Worm (Caenorhabditis elegans) whole organism, young adult: ENCODE measurements around the gene str-94.

Experiments used
- C17E4.6 ChIP-seq: fragments of 200-800 bp; sonication (Bioruptor generic); IDR thresholded peaks from 2 replicates; pipeline ENCODE4 v1.3.6; 2022; ENCODE audit warnings: missing genetic modification reagents, missing genetic modification characterization, missing compliant biosample characterization
- F22D6.2 ChIP-seq: sonication (generic microtip); optimal IDR thresholded peaks from 2 replicates; lab custom pipeline; 2016; ENCODE audit warnings: mild to moderate bottlenecking, missing genetic modification characterization, missing compliant biosample characterization
- F37B4.10 ChIP-seq: fragments of 200-800 bp; sonication (Bioruptor generic); IDR thresholded peaks from 2 replicates; pipeline ENCODE4 v1.3.6; 2022; ENCODE audit warnings: missing genetic modification characterization, missing compliant biosample characterization
- F39B2.1 ChIP-seq: fragments of 200-800 bp; sonication (Bioruptor generic); IDR thresholded peaks from 2 replicates; pipeline ENCODE4 v1.3.6; 2022; ENCODE audit warnings: missing genetic modification reagents, missing genetic modification characterization, missing compliant biosample characterization
- F57A8.1 ChIP-seq: fragments of 200-800 bp; sonication (Bioruptor generic); optimal IDR thresholded peaks from 2 replicates; lab custom pipeline; 2018; ENCODE audit warnings: mild to moderate bottlenecking, missing genetic modification characterization, moderate library complexity, missing compliant biosample characterization
- K12H6.12 ChIP-seq: fragments of 200-800 bp; sonication (Bioruptor generic); optimal IDR thresholded peaks from 2 replicates; lab custom pipeline; 2018; ENCODE audit warnings: mild to moderate bottlenecking, missing genetic modification characterization, missing compliant biosample characterization
- Y53F4B.3 ChIP-seq: fragments of 200-800 bp; sonication (Bioruptor generic); IDR thresholded peaks from 2 replicates; pipeline ENCODE4 v1.3.6; 2022; ENCODE audit warnings: missing genetic modification reagents, missing genetic modification characterization, missing compliant biosample characterization
- athp-1 ChIP-seq: sonication (generic microtip); optimal IDR thresholded peaks from 2 replicates; lab custom pipeline; 2017; ENCODE audit warnings: mild to moderate bottlenecking, missing genetic modification characterization, missing compliant biosample characterization
- ceh-27 ChIP-seq: fragments of 200-800 bp; sonication (Bioruptor generic); optimal IDR thresholded peaks from 2 replicates; lab custom pipeline; 2018; ENCODE audit warnings: mild to moderate bottlenecking, missing genetic modification characterization, moderate library complexity, missing compliant biosample characterization
- ceh-58 ChIP-seq: fragments of 200-800 bp; sonication (Bioruptor generic); IDR thresholded peaks from 2 replicates; pipeline ENCODE4 v1.3.6; 2022; ENCODE audit warnings: missing genetic modification characterization, missing compliant biosample characterization
- efl-1 ChIP-seq: fragments of 150-350 bp; optimal IDR thresholded peaks from 2 replicates; lab custom pipeline; 2014; ENCODE audit warnings: missing biosample characterization, missing genetic modification reagents, missing genetic modification characterization
- fkh-3 ChIP-seq: sonication (generic microtip); optimal IDR thresholded peaks from 2 replicates; lab custom pipeline; 2016; ENCODE audit warnings: mild to moderate bottlenecking, missing genetic modification characterization, missing compliant biosample characterization
- hlh-12 ChIP-seq: sonication (generic microtip); optimal IDR thresholded peaks from 2 replicates; lab custom pipeline; 2016; ENCODE audit warnings: missing genetic modification characterization, missing compliant biosample characterization
- hmg-20 ChIP-seq: fragments of 200-800 bp; sonication (Bioruptor generic); IDR thresholded peaks from 2 replicates; pipeline ENCODE4 v1.3.6; 2022; ENCODE audit warnings: missing genetic modification reagents, missing genetic modification characterization, missing compliant biosample characterization
- hrde-1 ChIP-seq: sonication (generic microtip); optimal IDR thresholded peaks from 2 replicates; lab custom pipeline; 2016; ENCODE audit warnings: missing genetic modification characterization, mild to moderate bottlenecking, missing compliant biosample characterization, moderate library complexity, missing genotype, missing genetic modification reagents, borderline replicate concordance
- lag-1 ChIP-seq: fragments of 200-800 bp; sonication (Bioruptor generic); IDR thresholded peaks from 2 replicates; pipeline ENCODE4 v1.3.6; 2022; ENCODE audit warnings: missing genetic modification reagents, missing genetic modification characterization, missing compliant biosample characterization
- lsy-27 ChIP-seq: sonication (generic microtip); optimal IDR thresholded peaks from 2 replicates; lab custom pipeline; 2017; ENCODE audit warnings: missing genetic modification characterization, mild to moderate bottlenecking, missing compliant biosample characterization, antibody characterized with exemption, missing genotype, borderline replicate concordance; ENCODE audit not compliant: insufficient read depth
- madf-10 ChIP-seq: sonication (generic microtip); optimal IDR thresholded peaks from 2 replicates; lab custom pipeline; 2016; ENCODE audit warnings: mild to moderate bottlenecking, missing genetic modification characterization, missing compliant biosample characterization
- madf-3 ChIP-seq: fragments of 200-800 bp; sonication (Bioruptor generic); IDR thresholded peaks from 2 replicates; pipeline ENCODE4 v1.3.6; 2022; ENCODE audit warnings: missing genetic modification reagents, missing genetic modification characterization, missing compliant biosample characterization
- madf-6 ChIP-seq: fragments of 200-800 bp; sonication (Bioruptor generic); IDR thresholded peaks from 2 replicates; pipeline ENCODE4 v1.3.6; 2022; ENCODE audit warnings: missing genetic modification reagents, missing genetic modification characterization, missing compliant biosample characterization
- nfya-1 ChIP-seq: sonication (generic microtip); optimal IDR thresholded peaks from 2 replicates; lab custom pipeline; 2017; ENCODE audit warnings: antibody characterized with exemption, missing compliant biosample characterization, missing genetic modification characterization, borderline replicate concordance; ENCODE audit not compliant: insufficient read depth
- nhr-27 ChIP-seq: fragments of 200-800 bp; sonication (Bioruptor generic); optimal IDR thresholded peaks from 2 replicates; lab custom pipeline; 2018; ENCODE audit warnings: mild to moderate bottlenecking, missing genetic modification characterization, moderate library complexity, missing compliant biosample characterization
- nhr-80 ChIP-seq: sonication (generic microtip); optimal IDR thresholded peaks from 2 replicates; lab custom pipeline; 2016; ENCODE audit warnings: missing genetic modification characterization, missing compliant biosample characterization
- sea-2 ChIP-seq: fragments of 200-800 bp; sonication (Bioruptor generic); IDR thresholded peaks from 2 replicates; pipeline ENCODE4 v1.3.6; 2022; ENCODE audit warnings: missing genetic modification characterization, missing compliant biosample characterization
- snpc-1.3 ChIP-seq: sonication (generic microtip); optimal IDR thresholded peaks from 2 replicates; lab custom pipeline; 2017; ENCODE audit warnings: missing genetic modification characterization, mild to moderate bottlenecking, missing compliant biosample characterization, antibody characterized with exemption, moderate library complexity, missing genotype, missing genetic modification reagents; ENCODE audit not compliant: insufficient read depth
- somi-1 ChIP-seq: fragments of 200-800 bp; sonication (Bioruptor generic); optimal IDR thresholded peaks from 2 replicates; lab custom pipeline; 2018; ENCODE audit warnings: mild to moderate bottlenecking, missing genetic modification characterization, missing compliant biosample characterization
- xnd-1 ChIP-seq: sonication (generic microtip); optimal IDR thresholded peaks from 2 replicates; lab custom pipeline; 2016; ENCODE audit warnings: missing genotype, missing genetic modification reagents, missing genetic modification characterization, missing compliant biosample characterization
- zfh-2 ChIP-seq: fragments of 200-800 bp; sonication (Bioruptor generic); conservative IDR thresholded peaks from 2 replicates; pipeline ENCODE4 v1.3.6; 2022; ENCODE audit warnings: missing genetic modification reagents, missing genetic modification characterization, missing compliant biosample characterization
- ztf-22 ChIP-seq: fragments of 200-800 bp; sonication (Bioruptor generic); optimal IDR thresholded peaks from 2 replicates; lab custom pipeline; 2018; ENCODE audit warnings: mild to moderate bottlenecking, missing genetic modification characterization, moderate library complexity, missing compliant biosample characterization
- ztf-25 ChIP-seq: fragments of 200-800 bp; sonication (Bioruptor generic); IDR thresholded peaks from 2 replicates; pipeline ENCODE4 v1.3.6; 2022; ENCODE audit warnings: missing genetic modification reagents, missing genetic modification characterization, missing compliant biosample characterization
- ztf-28 ChIP-seq: fragments of 200-800 bp; sonication (Bioruptor generic); IDR thresholded peaks from 2 replicates; pipeline ENCODE4 v1.3.6; 2022; ENCODE audit warnings: missing genetic modification reagents, missing genetic modification characterization, missing compliant biosample characterization

str-94 gene

DNA sequence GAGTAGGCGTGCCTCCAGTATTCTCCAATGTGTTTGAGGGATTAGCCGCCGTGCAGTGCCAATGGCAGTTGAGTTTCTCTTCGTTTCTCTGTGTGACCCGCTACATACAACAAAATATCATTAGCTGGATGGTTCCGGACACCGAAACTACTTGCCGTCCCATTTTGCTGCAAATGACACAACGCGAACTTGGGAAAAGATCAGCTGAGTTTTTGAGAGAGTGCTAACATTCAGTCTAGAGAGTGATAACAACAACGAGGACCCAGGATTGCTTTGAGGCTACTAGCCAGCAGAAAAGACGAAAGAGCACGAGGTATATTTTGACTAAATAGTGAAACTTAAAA lies 29.7 kb downstream of the str-94 start:
- TF ChIP-seq madf-6 (GFP tag; lab: Robert Waterston, UW) (0 out of 2 replicates have a peak, but pooled peaks have one; percentile 21), madf-3 (GFP tag; lab: Robert Waterston, UW) (0 out of 2 replicates have a peak, but pooled peaks have one; percentile 47), lsy-27 (tag; lab: Kevin White, UChicago) (no peak), nhr-27 (tag; lab: Kevin White, UChicago) (no peak), snpc-1.3 (no peak)

- peak; percentile 10 for TF ChIP-seq K12H6.12 (tag; lab: Kevin White, UChicago)
- TF ChIP-seq ceh-27: no peak
- TF ChIP-seq nhr-80 (tag; lab: Kevin White, UChicago): peak; percentile 88
- no peak for TF ChIP-seq nfya-1
- TF ChIP-seq xnd-1 (tag; lab: Kevin White, UChicago): no peak
- TF ChIP-seq somi-1 (GFP tag; lab: Kevin White, UChicago): no peak
- TF ChIP-seq Y53F4B.3 (GFP tag; lab: Robert Waterston, UW): no peak
- TF ChIP-seq ceh-58 (GFP tag; lab: Robert Waterston, UW): no peak
- no peak for TF ChIP-seq ztf-25 (GFP tag; lab: Robert Waterston, UW)
Measured at ce11 chrV:9218655-9219389, 30.3 kb downstream of the str-94 start.

- no peak for TF ChIP-seq athp-1 (tag; lab: Kevin White, UChicago)
- 0 out of 2 replicates have a peak, but pooled peaks have one; percentile 24 for TF ChIP-seq madf-6 (GFP tag; lab: Robert Waterston, UW)
- TF ChIP-seq, all 124 proteins: peak for 1
Measured at ce11 chrV:9218214-9218613, 30.9 kb downstream of the str-94 start.

ce11 chrV:9217158-9217557 lies 31.9 kb downstream of the str-94 start, which contains the start of gene pacs-1:
TSS of gene pacs-1 (minus strand) at chrV:9217258.
- TF ChIP-seq hmg-20 (GFP tag; lab: Robert Waterston, UW) (no peak), hrde-1 (tag; lab: Kevin White, UChicago) (no peak), F39B2.1 (GFP tag; lab: Robert Waterston, UW) (no peak), sea-2 (no peak), F22D6.2 (tag; lab: Kevin White, UChicago) (no peak), ceh-27 (no peak), lag-1 (no peak), madf-10 (tag; lab: Kevin White, UChicago) (no peak), zfh-2 (GFP tag; lab: Robert Waterston, UW) (no peak), efl-1 (GFP tag; lab: Kevin White, UChicago) (no peak), C17E4.6 (GFP tag; lab: Robert Waterston, UW) (no peak), F37B4.10 (GFP tag; lab: Robert Waterston, UW) (no peak), ztf-28 (GFP tag; lab: Robert Waterston, UW) (no peak), xnd-1 (tag; lab: Kevin White, UChicago) (no peak), ztf-22 (GFP tag; lab: Kevin White, UChicago) (no peak), F57A8.1 (GFP tag; lab: Kevin White, UChicago) (no peak)
- TF ChIP-seq, all 124 proteins: peak for 0

DNA sequence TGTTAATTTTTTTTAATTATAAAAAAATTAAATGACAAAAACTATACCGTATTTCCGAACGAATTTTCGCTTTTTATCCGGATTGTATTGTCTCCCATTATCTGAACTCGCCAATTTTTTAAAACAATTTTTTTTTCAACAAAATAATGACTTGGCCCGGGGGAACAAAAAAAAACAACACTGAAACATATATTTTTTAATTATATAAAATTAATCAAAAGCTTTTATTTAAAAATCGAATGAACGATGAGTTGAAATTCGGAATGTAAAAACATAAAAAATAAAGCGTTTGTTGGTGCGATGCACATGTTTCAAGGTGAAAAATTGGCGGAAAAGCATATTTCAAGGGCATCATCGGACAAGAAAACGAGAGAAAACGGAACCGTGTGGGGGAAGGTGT lies 35.6 kb downstream of the str-94 start, which contains the start of gene mdt-27:
Gene mdt-27 (minus strand): TSS at position 101 of the 400 bp plus-strand sequence.
- TF ChIP-seq hlh-12 (tag; lab: Kevin White, UChicago) (no peak), fkh-3 (no peak)
